Worm (Caenorhabditis elegans) whole organism, early embryonic: Measurements from ENCODE around the gene F54F7.2.
A peak's percentile ranks its signal among the peaks of the same experiment; 100 is the strongest.

Source experiments
- B0310.2 ChIP-seq: sonication (generic microtip); optimal IDR thresholded peaks from 2 replicates; lab custom pipeline; 2016; ENCODE audit warnings: mild to moderate bottlenecking, missing genetic modification characterization, missing compliant biosample characterization
- F13C5.2 ChIP-seq: sonication (generic microtip); optimal IDR thresholded peaks from 2 replicates; lab custom pipeline; 2017; ENCODE audit warnings: mild to moderate bottlenecking, missing genetic modification characterization, inconsistent platforms, missing compliant biosample characterization
- aly-1 ChIP-seq: sonication (generic microtip); optimal IDR thresholded peaks from 2 replicates; lab custom pipeline; 2016; ENCODE audit warnings: missing genetic modification characterization, missing compliant biosample characterization
- ama-1 ChIP-seq: fragments of 150-350 bp; optimal IDR thresholded peaks from 2 replicates; lab custom pipeline; 2014
- ceh-13 ChIP-seq: fragments of 200-800 bp; sonication (Bioruptor generic); optimal IDR thresholded peaks from 2 replicates; lab custom pipeline; 2018; ENCODE audit warnings: mild to moderate bottlenecking, missing genetic modification characterization, missing compliant biosample characterization
- ceh-36 ChIP-seq: sonication (generic microtip); optimal IDR thresholded peaks from 2 replicates; lab custom pipeline; 2016; ENCODE audit warnings: missing genetic modification characterization, inconsistent platforms, missing compliant biosample characterization
- ets-7 ChIP-seq: sonication (generic microtip); optimal IDR thresholded peaks from 2 replicates; lab custom pipeline; 2016; ENCODE audit warnings: missing genotype, missing genetic modification characterization, missing compliant biosample characterization
- flt-1 ChIP-seq: fragments of 200-800 bp; sonication (Bioruptor generic); IDR thresholded peaks from 2 replicates; pipeline ENCODE4 v1.3.6; 2022; ENCODE audit warnings: missing genetic modification characterization, missing compliant biosample characterization
- hmbx-1 ChIP-seq: sonication (generic microtip); optimal IDR thresholded peaks from 2 replicates; lab custom pipeline; 2016; ENCODE audit warnings: mild to moderate bottlenecking, missing genetic modification characterization, missing compliant biosample characterization
- hmg-4 ChIP-seq: fragments of 200-800 bp; sonication (Bioruptor generic); optimal IDR thresholded peaks from 2 replicates; lab custom pipeline; 2018; ENCODE audit warnings: mild to moderate bottlenecking, missing genetic modification characterization, missing compliant biosample characterization
- hnd-1 ChIP-seq: sonication (generic microtip); optimal IDR thresholded peaks from 2 replicates; lab custom pipeline; 2016; ENCODE audit warnings: missing genetic modification characterization, missing compliant biosample characterization
- pes-1 ChIP-seq: fragments of 200-800 bp; sonication (Bioruptor generic); IDR thresholded peaks from 2 replicates; pipeline ENCODE4 v1.3.6; 2022; ENCODE audit warnings: missing genetic modification reagents, missing genetic modification characterization, missing compliant biosample characterization
- scrt-1 ChIP-seq: fragments of 200-800 bp; sonication (Bioruptor generic); IDR thresholded peaks from 2 replicates; pipeline ENCODE4 v1.3.6; 2022; ENCODE audit warnings: missing genetic modification characterization, missing compliant biosample characterization
- sea-1 ChIP-seq: fragments of 200-800 bp; sonication (Bioruptor generic); conservative IDR thresholded peaks from 2 replicates; pipeline ENCODE4 v1.3.6; 2022; ENCODE audit warnings: missing genetic modification characterization, missing compliant biosample characterization
- tbx-11 ChIP-seq: fragments of 200-800 bp; sonication (Bioruptor generic); IDR thresholded peaks from 2 replicates; pipeline ENCODE4 v1.3.6; 2022; ENCODE audit warnings: missing genetic modification characterization, missing compliant biosample characterization
- tbx-37 ChIP-seq: fragments of 200-800 bp; sonication (Bioruptor generic); conservative IDR thresholded peaks from 2 replicates; pipeline ENCODE4 v1.3.6; 2022; ENCODE audit warnings: missing genetic modification reagents, missing genetic modification characterization, missing compliant biosample characterization
- tra-4 ChIP-seq: sonication (generic microtip); optimal IDR thresholded peaks from 2 replicates; lab custom pipeline; 2017; ENCODE audit warnings: missing genetic modification characterization, missing compliant biosample characterization

The F54F7.2 gene

ce11 chrX:11843363-11843762, at the start of gene F54F7.2:
TSS of gene F54F7.2 (plus strand) at chrX:11843663.
- no peak for TF ChIP-seq hmbx-1 (tag; lab: Kevin White, UChicago)
- no peak for TF ChIP-seq hnd-1 (tag; lab: Kevin White, UChicago)
- TF ChIP-seq ama-1 (lab: Kevin White, UChicago), result no peak
- no peak for TF ChIP-seq F13C5.2 (tag; lab: Kevin White, UChicago)
- TF ChIP-seq tra-4 (tag; lab: Kevin White, UChicago), result no peak
- TF ChIP-seq ets-7 (tag; lab: Kevin White, UChicago), result no peak
- no peak for TF ChIP-seq flt-1 (GFP tag; lab: Robert Waterston, UW)
- TF ChIP-seq ceh-36 (tag; lab: Kevin White, UChicago), result no peak
- TF ChIP-seq tbx-37, result no peak
- no peak for TF ChIP-seq tbx-11 (GFP tag; lab: Robert Waterston, UW)
- no peak for TF ChIP-seq hmg-4
- TF ChIP-seq ceh-13 (GFP tag; lab: Kevin White, UChicago), result no peak
- TF ChIP-seq pes-1, result no peak
- no peak for TF ChIP-seq sea-1 (GFP tag; lab: Robert Waterston, UW)
- no peak for TF ChIP-seq aly-1
- no peak for TF ChIP-seq scrt-1 (GFP tag; lab: Robert Waterston, UW)
- no peak for TF ChIP-seq B0310.2 (tag; lab: Kevin White, UChicago)

- TF ChIP-seq pes-1 (0 out of 2 replicates have a peak, but pooled peaks have one; percentile 15), hmg-4 (peak; percentile 77), ets-7 (tag; lab: Kevin White, UChicago) (no peak), tbx-11 (GFP tag; lab: Robert Waterston, UW) (no peak), scrt-1 (GFP tag; lab: Robert Waterston, UW) (no peak), F13C5.2 (tag; lab: Kevin White, UChicago) (peak; percentile 14), ama-1 (lab: Kevin White, UChicago) (no peak), flt-1 (GFP tag; lab: Robert Waterston, UW) (peak; percentile 5; the same call in 1 of the 2 replicates), aly-1 (no peak)
Observed at ce11 chrX:11798057-11798555, 45.4 kb upstream of the F54F7.2 start, which contains the start of gene rsd-3. TSS of gene rsd-3 (plus strand) at chrX:11798505.

- no peak for TF ChIP-seq tbx-11 (GFP tag; lab: Robert Waterston, UW)
- TF ChIP-seq F13C5.2 (tag; lab: Kevin White, UChicago), result no peak
- TF ChIP-seq ceh-36 (tag; lab: Kevin White, UChicago), result no peak
- no peak for TF ChIP-seq tbx-37
- TF ChIP-seq pes-1, result no peak
- TF ChIP-seq ceh-13 (GFP tag; lab: Kevin White, UChicago), result no peak
- TF ChIP-seq ets-7 (tag; lab: Kevin White, UChicago), result no peak
- no peak for TF ChIP-seq hmbx-1 (tag; lab: Kevin White, UChicago)
- TF ChIP-seq B0310.2 (tag; lab: Kevin White, UChicago), result no peak
Observed at ce11 chrX:11804057-11804456, 39.4 kb upstream of the F54F7.2 start, which contains the start of gene C34E11.4. TSS of gene C34E11.4 (plus strand) at chrX:11804210.

- no peak for TF ChIP-seq ets-7 (tag; lab: Kevin White, UChicago)
- no peak for TF ChIP-seq sea-1 (GFP tag; lab: Robert Waterston, UW)
- no peak for TF ChIP-seq hmg-4
- TF ChIP-seq ceh-13 (GFP tag; lab: Kevin White, UChicago), result no peak
- no peak for TF ChIP-seq aly-1
- no peak for TF ChIP-seq tbx-37
Observed at ce11 chrX:11806175-11806853, 37.1 kb upstream of the F54F7.2 start.

ce11 chrX:11814667-11815066, 28.8 kb upstream of the F54F7.2 start, which contains the start of gene C34E11.2:
TSS of gene C34E11.2 (minus strand) at chrX:11814750.
- TF ChIP-seq aly-1 (no peak), hnd-1 (tag; lab: Kevin White, UChicago) (no peak), tra-4 (tag; lab: Kevin White, UChicago) (no peak), ceh-36 (tag; lab: Kevin White, UChicago) (no peak), tbx-11 (GFP tag; lab: Robert Waterston, UW) (no peak), F13C5.2 (tag; lab: Kevin White, UChicago) (no peak), hmbx-1 (tag; lab: Kevin White, UChicago) (no peak), tbx-37 (no peak)

ce11 chrX:11816825-11817224, 26.6 kb upstream of the F54F7.2 start:
- no peak for TF ChIP-seq aly-1
- TF ChIP-seq sea-1 (GFP tag; lab: Robert Waterston, UW), result no peak
- TF ChIP-seq ceh-13 (GFP tag; lab: Kevin White, UChicago), result no peak
- TF ChIP-seq hmg-4, result no peak
- TF ChIP-seq pes-1, result no peak
- no peak for TF ChIP-seq tbx-11 (GFP tag; lab: Robert Waterston, UW)
- no peak for TF ChIP-seq hnd-1 (tag; lab: Kevin White, UChicago)
- TF ChIP-seq tra-4 (tag; lab: Kevin White, UChicago), result no peak
- TF ChIP-seq ama-1 (lab: Kevin White, UChicago), result no peak
- no peak for TF ChIP-seq F13C5.2 (tag; lab: Kevin White, UChicago)
- no peak for TF ChIP-seq hmbx-1 (tag; lab: Kevin White, UChicago)

ce11 chrX:11818711-11819110, 24.8 kb upstream of the F54F7.2 start:
- TF ChIP-seq hmg-4, result no peak
- no peak for TF ChIP-seq hmbx-1 (tag; lab: Kevin White, UChicago)
- no peak for TF ChIP-seq pes-1
- TF ChIP-seq ceh-36 (tag; lab: Kevin White, UChicago), result no peak
- no peak for TF ChIP-seq tbx-11 (GFP tag; lab: Robert Waterston, UW)
- TF ChIP-seq tra-4 (tag; lab: Kevin White, UChicago), result no peak
